Worm (Caenorhabditis elegans) whole organism, early embryonic: ENCODE results near the gene ZC302.3.

Experiments
- F13C5.2 ChIP-seq: sonication (generic microtip); optimal IDR thresholded peaks from 2 replicates; lab custom pipeline; 2017; ENCODE audit warnings: mild to moderate bottlenecking, missing genetic modification characterization, inconsistent platforms, missing compliant biosample characterization
- ama-1 ChIP-seq: fragments of 150-350 bp; optimal IDR thresholded peaks from 2 replicates; lab custom pipeline; 2014
- flt-1 ChIP-seq: fragments of 200-800 bp; sonication (Bioruptor generic); IDR thresholded peaks from 2 replicates; pipeline ENCODE4 v1.3.6; 2022; ENCODE audit warnings: missing genetic modification characterization, missing compliant biosample characterization
- scrt-1 ChIP-seq: fragments of 200-800 bp; sonication (Bioruptor generic); IDR thresholded peaks from 2 replicates; pipeline ENCODE4 v1.3.6; 2022; ENCODE audit warnings: missing genetic modification characterization, missing compliant biosample characterization
- sea-1 ChIP-seq: fragments of 200-800 bp; sonication (Bioruptor generic); conservative IDR thresholded peaks from 2 replicates; pipeline ENCODE4 v1.3.6; 2022; ENCODE audit warnings: missing genetic modification characterization, missing compliant biosample characterization

ce11 chrV:10750630-10751029 is 9.4 kb upstream of the ZC302.3 start, which contains the start of gene F28H7.3:
- no peak for TF ChIP-seq scrt-1 (GFP tag; lab: Robert Waterston, UW)
- TF ChIP-seq flt-1 (GFP tag; lab: Robert Waterston, UW), result no peak
- no peak for TF ChIP-seq sea-1
- TF ChIP-seq ama-1 (lab: Kevin White, UChicago), result no peak
- TF ChIP-seq F13C5.2 (tag; lab: Kevin White, UChicago), result no peak
